Fruit fly (Drosophila melanogaster): Measurements from ENCODE around the gene Scgbeta.
"Not testable (repeated sequence)": the region's sequence is repeated elsewhere in the genome, so short reads cannot be mapped to it uniquely, and the experiment has no call there.

The Scgbeta gene

dm6 chr3R:12422379-12422975 is at the start of gene Scgbeta, which contains the start of gene CG17202:
Scgbeta (minus strand) TSS chr3R:12422429.
CG17202 (plus strand) TSS chr3R:12422768.
- TF ChIP-seq usp (GFP tag; optimal IDR thresholded peaks at IDR 0.05), result no peak
- no peak for TF ChIP-seq pan (optimal IDR thresholded peaks at IDR 0.05)
- no peak for TF ChIP-seq psq (optimal IDR thresholded peaks at IDR 0.05)
- no peak for TF ChIP-seq CG8478 (optimal IDR thresholded peaks at IDR 0.05)
- no peak for TF ChIP-seq Dll (optimal IDR thresholded peaks at IDR 0.05)
- no peak for TF ChIP-seq EcR (GFP tag; optimal IDR thresholded peaks at IDR 0.05)

- not testable (repeated sequence) for TF ChIP-seq EcR (GFP tag; optimal IDR thresholded peaks at IDR 0.05); pan (optimal IDR thresholded peaks at IDR 0.05); psq (optimal IDR thresholded peaks at IDR 0.05)
These were observed 45.4 kb upstream of the Scgbeta start, which contains the start of gene Hsp70Ba for dm6 chr3R:12467675-12468074. Hsp70Ba (minus strand) TSS chr3R:12467776.

- TF ChIP-seq usp (GFP tag; optimal IDR thresholded peaks at IDR 0.05); CG8478 (optimal IDR thresholded peaks at IDR 0.05); psq (optimal IDR thresholded peaks at IDR 0.05): not testable (repeated sequence)
These were observed 43.0 kb upstream of the Scgbeta start, which contains the start of gene CG5608 for dm6 chr3R:12465198-12465597. CG5608 (minus strand) TSS chr3R:12465298.

- TF ChIP-seq EcR (GFP tag; optimal IDR thresholded peaks at IDR 0.05) (no peak), usp (GFP tag; optimal IDR thresholded peaks at IDR 0.05) (no peak), psq (optimal IDR thresholded peaks at IDR 0.05) (no peak), CG8478 (optimal IDR thresholded peaks at IDR 0.05) (no peak), pan (optimal IDR thresholded peaks at IDR 0.05) (no peak), Dll (optimal IDR thresholded peaks at IDR 0.05) (no peak)
These were observed 37.8 kb upstream of the Scgbeta start, which contains the start of the genes CG5961 and Polr3C for dm6 chr3R:12459879-12460522. CG5961 (minus strand) TSS chr3R:12460294. Polr3C (plus strand) TSS chr3R:12460414.

dm6 chr3R:12456370-12456940 is 34.2 kb upstream of the Scgbeta start, which contains the start of gene trus:
trus (plus strand) TSS chr3R:12456573.
- TF ChIP-seq CG8478 (optimal IDR thresholded peaks at IDR 0.05), result no peak
- no peak for TF ChIP-seq EcR (GFP tag; optimal IDR thresholded peaks at IDR 0.05)
- TF ChIP-seq usp (GFP tag; optimal IDR thresholded peaks at IDR 0.05), result no peak
- TF ChIP-seq psq (optimal IDR thresholded peaks at IDR 0.05), result no peak
- no peak for TF ChIP-seq Dll (optimal IDR thresholded peaks at IDR 0.05)
- TF ChIP-seq pan (optimal IDR thresholded peaks at IDR 0.05), result no peak

dm6 chr3R:12454492-12454891 is 32.3 kb upstream of the Scgbeta start:
- TF ChIP-seq Dll (optimal IDR thresholded peaks at IDR 0.05) (no peak), EcR (GFP tag; optimal IDR thresholded peaks at IDR 0.05) (no peak), psq (optimal IDR thresholded peaks at IDR 0.05) (no peak), pan (optimal IDR thresholded peaks at IDR 0.05) (no peak), CG8478 (optimal IDR thresholded peaks at IDR 0.05) (no peak), usp (GFP tag; optimal IDR thresholded peaks at IDR 0.05) (no peak)

- TF ChIP-seq Dll (optimal IDR thresholded peaks at IDR 0.05) (no peak), CG8478 (optimal IDR thresholded peaks at IDR 0.05) (no peak), psq (optimal IDR thresholded peaks at IDR 0.05) (no peak)
These were observed 29.8 kb upstream of the Scgbeta start, which contains the start of gene CG5509 for dm6 chr3R:12451888-12452514. CG5509 (plus strand) TSS chr3R:12452464.

dm6 chr3R:12451376-12451775 is 29.1 kb upstream of the Scgbeta start:
- TF ChIP-seq EcR (GFP tag; optimal IDR thresholded peaks at IDR 0.05) (no peak), CG8478 (optimal IDR thresholded peaks at IDR 0.05) (no peak), psq (optimal IDR thresholded peaks at IDR 0.05) (no peak), usp (GFP tag; optimal IDR thresholded peaks at IDR 0.05) (no peak), pan (optimal IDR thresholded peaks at IDR 0.05) (no peak), Dll (optimal IDR thresholded peaks at IDR 0.05) (no peak)

dm6 chr3R:12450713-12451259 is 28.6 kb upstream of the Scgbeta start:
- TF ChIP-seq psq (optimal IDR thresholded peaks at IDR 0.05), result no peak
- TF ChIP-seq EcR (GFP tag; optimal IDR thresholded peaks at IDR 0.05), result no peak
- no peak for TF ChIP-seq pan (optimal IDR thresholded peaks at IDR 0.05)
- TF ChIP-seq CG8478 (optimal IDR thresholded peaks at IDR 0.05), result no peak
- no peak for TF ChIP-seq usp (GFP tag; optimal IDR thresholded peaks at IDR 0.05)
- no peak for TF ChIP-seq Dll (optimal IDR thresholded peaks at IDR 0.05)

dm6 chr3R:12449617-12450242 is 27.5 kb upstream of the Scgbeta start:
- TF ChIP-seq usp (GFP tag; optimal IDR thresholded peaks at IDR 0.05) (no peak), psq (optimal IDR thresholded peaks at IDR 0.05) (no peak), CG8478 (optimal IDR thresholded peaks at IDR 0.05) (no peak), Dll (optimal IDR thresholded peaks at IDR 0.05) (no peak), pan (optimal IDR thresholded peaks at IDR 0.05) (no peak), EcR (GFP tag; optimal IDR thresholded peaks at IDR 0.05) (no peak)

- TF ChIP-seq CG8478 (optimal IDR thresholded peaks at IDR 0.05) (no peak), psq (optimal IDR thresholded peaks at IDR 0.05) (no peak), usp (GFP tag; optimal IDR thresholded peaks at IDR 0.05) (no peak), pan (optimal IDR thresholded peaks at IDR 0.05) (no peak), Dll (optimal IDR thresholded peaks at IDR 0.05) (no peak), EcR (GFP tag; optimal IDR thresholded peaks at IDR 0.05) (no peak)
These were observed 26.7 kb upstream of the Scgbeta start, which contains the start of gene CG18549 for dm6 chr3R:12448889-12449314. CG18549 (plus strand) TSS chr3R:12449296.
